Fruit fly (Drosophila melanogaster): ENCODE measurements around the gene RhoL.

Gene RhoL

dm6 chr3R:9503329-9504088, 1.1 kb upstream of the RhoL start (continued):
- peak; percentile 15 for TF ChIP-seq wek (GFP tag; optimal IDR thresholded peaks at IDR 0.05)
- TF ChIP-seq cas (GFP tag; IDR thresholded peaks at IDR 0.05) = no peak
- no peak for TF ChIP-seq abd-A (tag; optimal IDR thresholded peaks at IDR 0.05)
- no peak for TF ChIP-seq stc (GFP tag; IDR thresholded peaks at IDR 0.05)
- TF ChIP-seq CG6791 (GFP tag; IDR thresholded peaks at IDR 0.05; ENCODE audit: partially characterized antibody) = no peak
- no peak for TF ChIP-seq CkIIα-i1 (GFP tag; IDR thresholded peaks at IDR 0.05)
- no peak for TF ChIP-seq CG2202 (tag; optimal IDR thresholded peaks at IDR 0.05)
- no peak for TF ChIP-seq toy (GFP tag; IDR thresholded peaks at IDR 0.05)
- peak in 1 of 2 experiments; percentile 37 for TF ChIP-seq insv (GFP tag; optimal IDR thresholded peaks at IDR 0.05)
- no peak for TF ChIP-seq sc (optimal IDR thresholded peaks at IDR 0.05)
- TF ChIP-seq sc (GFP tag; optimal IDR thresholded peaks at IDR 0.05) = no peak
- TF ChIP-seq Bgb (GFP tag; IDR thresholded peaks at IDR 0.05; ENCODE audit: partially characterized antibody) = no peak
- TF ChIP-seq CG15514 (GFP tag; optimal IDR thresholded peaks at IDR 0.05) = no peak
- no peak for TF ChIP-seq ro (GFP tag; IDR thresholded peaks at IDR 0.05)
- no peak for TF ChIP-seq Lim3 (GFP tag; IDR thresholded peaks at IDR 0.05)
- no peak for TF ChIP-seq CG2875 (GFP tag; optimal IDR thresholded peaks at IDR 0.05)
- TF ChIP-seq D19A (tag; optimal IDR thresholded peaks at IDR 0.05) = no peak
- TF ChIP-seq CG12744 (GFP tag; optimal IDR thresholded peaks at IDR 0.05) = no peak
- TF ChIP-seq lmd (GFP tag; IDR thresholded peaks at IDR 0.05) = no peak
- no peak for TF ChIP-seq klu (GFP tag; IDR thresholded peaks at IDR 0.05)
- TF ChIP-seq CG1603 (tag; optimal IDR thresholded peaks at IDR 0.05) = peak; percentile 11
- TF ChIP-seq disco-r (GFP tag; optimal IDR thresholded peaks at IDR 0.05) = no peak
- no peak for TF ChIP-seq vvl (GFP tag; IDR thresholded peaks at IDR 0.05)
- no peak for TF ChIP-seq CG8281 (tag; optimal IDR thresholded peaks at IDR 0.05)
- no peak for TF ChIP-seq CG3726 (GFP tag; IDR thresholded peaks at IDR 0.05)
- no peak for TF ChIP-seq Awh (GFP tag; IDR thresholded peaks at IDR 0.05)
- TF ChIP-seq Antp (GFP tag; optimal IDR thresholded peaks at IDR 0.05) = no peak
- no peak for TF ChIP-seq gem (tag; optimal IDR thresholded peaks at IDR 0.05)
- TF ChIP-seq z (GFP tag; IDR thresholded peaks at IDR 0.05) = 0 out of 3 replicates have a peak, but pooled peaks have one; percentile 20
- TF ChIP-seq nmo (GFP tag; optimal IDR thresholded peaks at IDR 0.05) = no peak
- TF ChIP-seq CG8944 (GFP tag; optimal IDR thresholded peaks at IDR 0.05) = no peak
- no peak for TF ChIP-seq ssp (GFP tag; IDR thresholded peaks at IDR 0.05)
- no peak for TF ChIP-seq pzg (GFP tag; optimal IDR thresholded peaks at IDR 0.05)
- TF ChIP-seq CG9215 (GFP tag; IDR thresholded peaks at IDR 0.05) = no peak
- TF ChIP-seq Chrac-16 (GFP tag; optimal IDR thresholded peaks at IDR 0.05) = no peak
- no peak for TF ChIP-seq Nf-YB (GFP tag; optimal IDR thresholded peaks at IDR 0.05)
- no peak for TF ChIP-seq CG30403 (GFP tag; optimal IDR thresholded peaks at IDR 0.05)
- no peak for TF ChIP-seq vnd (GFP tag; IDR thresholded peaks at IDR 0.05; ENCODE audit: partially characterized antibody)
- no peak for TF ChIP-seq gfzf (GFP tag; optimal IDR thresholded peaks at IDR 0.05)
- peak; percentile 3 for TF ChIP-seq HHEX (GFP tag; optimal IDR thresholded peaks at IDR 0.05)
- no peak for TF ChIP-seq Trl (optimal IDR thresholded peaks at IDR 0.05)
- TF ChIP-seq Trl (GFP tag; optimal IDR thresholded peaks at IDR 0.05) = no peak
- no peak for TF ChIP-seq Ssrp (tag; optimal IDR thresholded peaks at IDR 0.05)
- no peak for TF ChIP-seq CG5953 (GFP tag; IDR thresholded peaks at IDR 0.05)
- no peak for TF ChIP-seq her (GFP tag; optimal IDR thresholded peaks at IDR 0.05)
- TF ChIP-seq Adf1 (GFP tag; IDR thresholded peaks at IDR 0.05) = no peak
- TF ChIP-seq twi (tag; optimal IDR thresholded peaks at IDR 0.05) = peak; percentile 99
- no peak for TF ChIP-seq pnt (GFP tag; optimal IDR thresholded peaks at IDR 0.05)
- TF ChIP-seq zf30C (GFP tag; optimal IDR thresholded peaks at IDR 0.05) = no peak
- TF ChIP-seq NFAT (GFP tag; IDR thresholded peaks at IDR 0.05) = no peak
- peak; percentile 30 for TF ChIP-seq HLHmδ (GFP tag; optimal IDR thresholded peaks at IDR 0.05)
